Worm (Caenorhabditis elegans) whole organism, L3 larva: ENCODE data around the gene Y11D7A.8.
A peak's percentile ranks its signal among the peaks of the same experiment; 100 is the strongest.

Source experiments
- R02D3.7 ChIP-seq: fragments of 150-350 bp; optimal IDR thresholded peaks from 2 replicates; lab custom pipeline; 2014; ENCODE audit warnings: missing biosample characterization, missing genetic modification characterization
- ama-1 ChIP-seq: fragments of 150-350 bp; optimal IDR thresholded peaks from 2 replicates; lab custom pipeline; 2018
- ceh-82 ChIP-seq: fragments of 150-350 bp; optimal IDR thresholded peaks from 2 replicates; lab custom pipeline; 2014; ENCODE audit warnings: missing biosample characterization, missing genetic modification characterization
- ceh-9 ChIP-seq: sonication (generic microtip); optimal IDR thresholded peaks from 2 replicates; lab custom pipeline; 2018; ENCODE audit warnings: missing biosample characterization, missing genetic modification characterization
- daf-12 ChIP-seq: fragments of 150-350 bp; optimal IDR thresholded peaks from 2 replicates; lab custom pipeline; 2014; ENCODE audit warnings: missing biosample characterization, missing genetic modification reagents, missing genetic modification characterization
- egl-27 ChIP-seq: sonication (generic microtip); optimal IDR thresholded peaks from 4 replicates; lab custom pipeline; 2017; ENCODE audit warnings: missing biosample characterization, missing genetic modification reagents, missing genetic modification characterization
- egl-5 ChIP-seq: fragments of 150-350 bp; optimal IDR thresholded peaks from 2 replicates; lab custom pipeline; 2017; ENCODE audit warnings: missing biosample characterization, missing genetic modification reagents, missing genetic modification characterization, inconsistent platforms
- elt-2 ChIP-seq: sonication (generic microtip); optimal IDR thresholded peaks from 2 replicates; lab custom pipeline; 2016; ENCODE audit warnings: missing genetic modification reagents, mild to moderate bottlenecking, missing genetic modification characterization, missing compliant biosample characterization
- fkh-10 ChIP-seq: sonication (generic microtip); optimal IDR thresholded peaks from 2 replicates; lab custom pipeline; 2017; ENCODE audit warnings: missing biosample characterization, missing genetic modification reagents, missing genetic modification characterization
- fos-1 ChIP-seq: fragments of 150-350 bp; optimal IDR thresholded peaks from 2 replicates; lab custom pipeline; 2014; ENCODE audit warnings: missing biosample characterization, missing genetic modification characterization
- jun-1 ChIP-seq: fragments of 150-350 bp; optimal IDR thresholded peaks from 2 replicates; lab custom pipeline; 2014; ENCODE audit warnings: missing biosample characterization, missing genetic modification reagents, missing genetic modification characterization
- lin-15B ChIP-seq: fragments of 150-350 bp; optimal IDR thresholded peaks from 2 replicates; lab custom pipeline; 2014; ENCODE audit warnings: missing biosample characterization, missing genetic modification characterization
- lin-39 ChIP-seq: fragments of 150-350 bp; optimal IDR thresholded peaks from 2 replicates; lab custom pipeline; 2018; ENCODE audit warnings: missing biosample characterization, missing genetic modification reagents, missing genetic modification characterization
- mdl-1 ChIP-seq: fragments of 150-350 bp; optimal IDR thresholded peaks from 2 replicates; lab custom pipeline; 2014; ENCODE audit warnings: missing biosample characterization, missing genetic modification characterization
- nfya-1 ChIP-seq: sonication (generic microtip); optimal IDR thresholded peaks from 2 replicates; lab custom pipeline; 2017; ENCODE audit warnings: missing genetic modification characterization, mild to moderate bottlenecking, missing compliant biosample characterization, antibody characterized with exemption, moderate library complexity; ENCODE audit not compliant: insufficient read depth
- nhr-11 ChIP-seq: fragments of 150-350 bp; optimal IDR thresholded peaks from 2 replicates; lab custom pipeline; 2014; ENCODE audit warnings: missing biosample characterization, missing genetic modification characterization
- nhr-12 ChIP-seq: fragments of 150-350 bp; optimal IDR thresholded peaks from 2 replicates; lab custom pipeline; 2014; ENCODE audit warnings: missing biosample characterization, missing genetic modification characterization
- nhr-23 ChIP-seq: fragments of 150-350 bp; optimal IDR thresholded peaks from 2 replicates; lab custom pipeline; 2014; ENCODE audit warnings: missing biosample characterization, missing genetic modification reagents, missing genetic modification characterization
- nhr-25 ChIP-seq: sonication (generic microtip); optimal IDR thresholded peaks from 2 replicates; lab custom pipeline; 2017; ENCODE audit warnings: missing biosample characterization, missing genetic modification characterization
- nhr-28 ChIP-seq: fragments of 150-350 bp; optimal IDR thresholded peaks from 2 replicates; lab custom pipeline; 2014; ENCODE audit warnings: missing biosample characterization, missing genetic modification characterization
- nhr-43 ChIP-seq: sonication (generic microtip); optimal IDR thresholded peaks from 2 replicates; lab custom pipeline; 2016; ENCODE audit warnings: mild to moderate bottlenecking, missing genetic modification characterization, missing compliant biosample characterization; ENCODE audit not compliant: poor library complexity, severe bottlenecking
- nhr-67 ChIP-seq: fragments of 150-350 bp; optimal IDR thresholded peaks from 2 replicates; lab custom pipeline; 2014; ENCODE audit warnings: missing biosample characterization, missing genetic modification characterization
- nhr-76 ChIP-seq: fragments of 150-350 bp; sonication (generic microtip); optimal IDR thresholded peaks from 5 replicates; lab custom pipeline; 2014; ENCODE audit warnings: missing biosample characterization, missing genetic modification characterization
- nhr-77 ChIP-seq: fragments of 150-350 bp; optimal IDR thresholded peaks from 2 replicates; lab custom pipeline; 2014; ENCODE audit warnings: missing biosample characterization, missing genetic modification characterization
- pha-4 ChIP-seq: fragments of 150-350 bp; optimal IDR thresholded peaks from 2 replicates; lab custom pipeline; 2014; ENCODE audit warnings: missing biosample characterization, missing genetic modification reagents, missing genetic modification characterization
- sea-2 ChIP-seq: fragments of 150-350 bp; sonication (generic microtip); optimal IDR thresholded peaks from 4 replicates; lab custom pipeline; 2014; ENCODE audit warnings: missing biosample characterization, missing genetic modification reagents, missing genetic modification characterization
- skn-1 ChIP-seq: fragments of 150-350 bp; optimal IDR thresholded peaks from 2 replicates; lab custom pipeline; 2014; ENCODE audit warnings: missing biosample characterization, missing genetic modification characterization
- snpc-4 ChIP-seq: fragments of 150-350 bp; optimal IDR thresholded peaks from 2 replicates; lab custom pipeline; 2014; ENCODE audit warnings: missing biosample characterization, missing genetic modification characterization
- tbx-2 ChIP-seq: sonication (generic microtip); optimal IDR thresholded peaks from 2 replicates; lab custom pipeline; 2016; ENCODE audit warnings: mild to moderate bottlenecking, missing genetic modification characterization, missing compliant biosample characterization
- unc-62 ChIP-seq: fragments of 150-350 bp; sonication (generic microtip); optimal IDR thresholded peaks from 4 replicates; lab custom pipeline; 2014; ENCODE audit warnings: missing biosample characterization, missing genetic modification reagents, missing genetic modification characterization

Gene Y11D7A.8

DNA sequence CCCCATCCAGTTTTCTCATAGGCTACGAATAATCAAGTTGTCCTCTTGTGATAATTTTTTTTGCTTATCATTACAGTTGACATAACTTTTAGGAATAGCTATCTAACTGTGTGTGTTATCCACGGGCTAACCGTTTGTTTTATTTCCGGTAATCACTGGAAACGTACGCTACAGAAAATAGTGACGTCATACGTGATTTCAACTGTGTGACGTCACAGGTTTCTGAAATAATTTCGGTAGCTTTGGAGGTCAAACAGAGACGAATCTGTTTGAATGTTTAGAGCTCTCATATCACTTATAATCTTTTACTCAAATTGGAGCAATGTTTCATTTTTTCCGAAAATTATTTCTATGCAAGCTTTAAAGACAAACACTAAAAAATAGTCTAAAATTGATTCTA is 5.7 kb downstream of the Y11D7A.8 start:
- no peak for TF ChIP-seq ama-1 (lab: Kevin White, UChicago)
- TF ChIP-seq jun-1 (tag; lab: Kevin White, UChicago): no peak

DNA sequence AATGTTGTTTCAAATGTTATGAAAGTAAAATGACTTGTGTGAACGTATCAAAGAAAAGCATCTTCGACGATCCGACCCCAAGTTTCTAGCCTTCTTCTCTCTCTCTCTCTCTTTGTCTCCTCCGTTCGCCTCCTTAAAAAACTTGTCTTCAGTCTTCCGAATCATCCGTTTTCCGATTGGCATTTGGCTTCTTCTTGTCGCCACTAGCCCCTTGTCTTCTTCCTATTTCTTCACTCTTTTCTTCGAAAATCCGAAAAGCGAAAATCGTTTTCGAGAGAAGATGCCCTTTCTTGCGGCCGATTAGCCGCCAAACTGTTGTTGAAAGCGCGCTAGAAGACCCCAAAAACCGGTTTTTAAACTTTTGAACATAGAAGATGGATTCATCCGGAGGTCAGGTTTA is 7.4 kb downstream of the Y11D7A.8 start:
- no peak for TF ChIP-seq nhr-11 (tag; lab: Kevin White, UChicago)
- no peak for TF ChIP-seq nhr-67 (tag; lab: Kevin White, UChicago)
- no peak for TF ChIP-seq R02D3.7 (tag; lab: Kevin White, UChicago)
- TF ChIP-seq pha-4 (tag; lab: Kevin White, UChicago): no peak
- peak; percentile 13 for TF ChIP-seq tbx-2
- no peak for TF ChIP-seq ceh-82 (tag; lab: Kevin White, UChicago)
- TF ChIP-seq daf-12 (tag; lab: Kevin White, UChicago): no peak
- peak; percentile 52 for TF ChIP-seq nhr-43 (tag; lab: Kevin White, UChicago)
- peak; percentile 89 for TF ChIP-seq ama-1 (lab: Kevin White, UChicago)
- peak; percentile 14 for TF ChIP-seq nhr-23 (tag; lab: Kevin White, UChicago)
- TF ChIP-seq nhr-25: peak; percentile 56
- no peak for TF ChIP-seq jun-1 (tag; lab: Kevin White, UChicago)
- no peak for TF ChIP-seq ceh-9 (tag; lab: Kevin White, UChicago)
- no peak for TF ChIP-seq unc-62 (GFP tag; lab: Kevin White, UChicago)
- TF ChIP-seq sea-2 (GFP tag; lab: Kevin White, UChicago): no peak

DNA sequence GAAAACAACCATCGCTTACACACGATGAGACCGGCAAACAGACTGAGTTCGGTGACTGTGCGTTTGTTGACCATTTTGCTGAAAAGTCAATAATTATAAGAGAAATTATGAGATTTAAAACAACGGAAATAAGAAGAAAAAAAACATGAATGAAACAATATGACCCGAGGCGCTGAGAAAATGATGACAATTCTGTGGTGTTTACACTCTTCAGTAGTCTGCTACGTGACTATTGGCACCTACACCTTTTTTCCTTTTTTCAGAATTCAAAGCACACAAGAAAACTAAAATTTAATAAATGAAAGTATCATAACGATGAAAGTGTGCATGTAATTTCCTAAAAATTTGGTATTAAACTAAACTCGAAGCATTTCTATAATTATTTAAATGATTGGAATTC is 8.5 kb downstream of the Y11D7A.8 start, which contains the start of gene Y11D7A.10:
TSS of gene Y11D7A.10 (minus strand) at position 82 of the 400 bp plus-strand sequence.
- TF ChIP-seq lin-15B: no peak
- TF ChIP-seq skn-1 (tag; lab: Kevin White, UChicago): peak; percentile 87

DNA sequence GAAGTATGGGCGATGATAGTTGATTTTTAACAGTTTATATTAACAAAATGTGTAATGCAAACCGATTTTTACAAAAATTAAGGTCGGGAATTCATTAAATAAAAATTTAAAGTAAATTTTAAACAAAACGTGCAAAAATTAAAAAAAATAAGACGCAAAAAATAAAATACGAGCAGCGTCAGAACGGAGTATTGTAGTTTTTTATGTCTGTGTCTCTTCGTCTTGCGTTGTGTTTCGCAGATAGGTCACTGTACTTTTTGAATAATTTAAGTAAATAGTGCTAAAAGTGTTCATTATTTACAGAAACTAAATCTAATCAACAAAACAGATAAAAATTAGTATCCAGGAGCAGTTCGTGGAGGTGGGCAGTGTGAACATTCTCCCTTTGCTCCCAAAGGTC is 9.2 kb downstream of the Y11D7A.8 start:
- TF ChIP-seq jun-1 (tag; lab: Kevin White, UChicago) (no peak), nhr-23 (tag; lab: Kevin White, UChicago) (peak; percentile 34), nhr-11 (tag; lab: Kevin White, UChicago) (no peak), lin-15B (peak; percentile 41), ama-1 (lab: Kevin White, UChicago) (peak; percentile 4)

DNA sequence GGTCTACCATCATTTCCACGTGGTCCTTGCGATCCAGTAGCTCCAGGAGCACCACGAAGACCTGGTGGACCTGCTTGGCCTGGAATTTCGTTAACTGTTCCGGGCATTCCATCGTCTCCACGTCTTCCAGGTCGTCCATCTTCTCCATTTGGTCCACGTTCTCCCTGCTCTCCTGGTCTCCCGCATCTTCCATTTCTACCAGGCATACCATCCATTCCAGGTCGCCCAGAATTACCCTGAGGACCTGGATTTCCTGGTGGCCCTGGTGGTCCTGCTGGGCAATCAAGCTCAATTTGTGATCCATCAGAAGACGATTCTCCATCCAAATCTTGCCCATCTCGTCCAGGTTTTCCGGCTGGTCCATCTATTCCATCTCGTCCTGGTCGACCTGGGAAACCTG is 9.6 kb downstream of the Y11D7A.8 start:
- TF ChIP-seq nhr-11 (tag; lab: Kevin White, UChicago) (no peak), nhr-28 (tag; lab: Kevin White, UChicago) (no peak), nhr-77 (tag; lab: Kevin White, UChicago) (no peak), nhr-76 (tag; lab: Kevin White, UChicago) (no peak), jun-1 (tag; lab: Kevin White, UChicago) (no peak), fkh-10 (no peak), lin-39 (tag; lab: Kevin White, UChicago) (no peak), fos-1 (tag; lab: Kevin White, UChicago) (no peak), mdl-1 (tag; lab: Kevin White, UChicago) (no peak)

- TF ChIP-seq lin-15B: no peak
- TF ChIP-seq nhr-76 (tag; lab: Kevin White, UChicago): no peak
- TF ChIP-seq nfya-1 (tag; lab: Kevin White, UChicago): no peak
- no peak for TF ChIP-seq egl-5 (tag; lab: Kevin White, UChicago)
- no peak for TF ChIP-seq nhr-12
- no peak for TF ChIP-seq snpc-4 (tag; lab: Kevin White, UChicago)
- no peak for TF ChIP-seq nhr-28 (tag; lab: Kevin White, UChicago)
Measured at ce11 chrIV:9261687-9262086, 10.5 kb downstream of the Y11D7A.8 start, which contains the start of gene col-120. Gene col-120, minus strand, starts transcription at chrIV:9261787.

ce11 chrIV:9262295-9262694 is 11.1 kb downstream of the Y11D7A.8 start:
- TF ChIP-seq nhr-23 (tag; lab: Kevin White, UChicago): no peak
- no peak for TF ChIP-seq R02D3.7 (tag; lab: Kevin White, UChicago)
- TF ChIP-seq nhr-77 (tag; lab: Kevin White, UChicago): no peak
- TF ChIP-seq egl-27 (tag; lab: Kevin White, UChicago): no peak
- no peak for TF ChIP-seq nfya-1 (tag; lab: Kevin White, UChicago)
- TF ChIP-seq elt-2: no peak
- no peak for TF ChIP-seq nhr-12
